Worm (Caenorhabditis elegans): ENCODE results near the gene fis-1.
"Not testable (repeated sequence)": the region's sequence is repeated elsewhere in the genome, so short reads cannot be mapped to it uniquely, and the experiment has no call there.

The fis-1 gene

ce11 chrII:6770030-6770429, 15.1 kb downstream of the fis-1 start:
- TF ChIP-seq nhr-21 (tag; optimal IDR thresholded peaks at IDR 0.05) (no peak), lin-13 (GFP tag; optimal IDR thresholded peaks at IDR 0.05) (no peak), blmp-1 (tag; optimal IDR thresholded peaks at IDR 0.05; ENCODE audit: insufficient read depth) (no peak), ztf-4 (tag; optimal IDR thresholded peaks at IDR 0.05) (no peak), zag-1 (tag; optimal IDR thresholded peaks at IDR 0.05) (no peak), ZK546.5 (tag; optimal IDR thresholded peaks at IDR 0.05) (no peak), aly-2 (tag; optimal IDR thresholded peaks at IDR 0.05) (no peak), lin-11 (tag; optimal IDR thresholded peaks at IDR 0.05) (no peak), unc-39 (tag; optimal IDR thresholded peaks at IDR 0.05) (no peak), Y55F3AM.14 (GFP tag; optimal IDR thresholded peaks at IDR 0.05) (no peak), nhr-6 (tag; optimal IDR thresholded peaks at IDR 0.05) (no peak), fos-1 (tag; optimal IDR thresholded peaks at IDR 0.05) (no peak), F13H6.1 (tag; optimal IDR thresholded peaks at IDR 0.05) (no peak), snpc-4 (tag; optimal IDR thresholded peaks at IDR 0.05) (no peak), mab-5 (tag; optimal IDR thresholded peaks at IDR 0.05) (no peak), elt-1 (tag; optimal IDR thresholded peaks at IDR 0.05) (no peak), sem-4 (tag; optimal IDR thresholded peaks at IDR 0.05) (no peak)

DNA sequence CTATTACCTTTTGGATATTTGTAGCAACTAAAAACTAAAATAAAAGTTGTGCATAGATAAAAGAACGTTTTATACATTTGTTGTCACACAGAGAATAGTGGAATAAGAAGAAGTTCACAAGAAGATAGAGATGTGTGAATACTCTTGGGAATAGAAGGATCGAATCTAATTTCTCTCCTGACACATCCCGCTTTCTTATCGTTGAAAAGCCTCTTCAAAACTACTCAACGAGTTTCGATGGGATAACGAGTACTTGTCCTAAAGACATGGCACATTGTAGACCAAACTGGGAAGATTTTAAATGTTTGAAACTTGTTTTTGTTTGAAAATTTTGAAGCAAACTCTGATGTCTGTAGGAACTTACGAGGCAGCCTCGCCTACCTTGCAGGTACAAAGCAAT, 17.5 kb downstream of the fis-1 start:
- TF ChIP-seq sma-3 (GFP tag; optimal IDR thresholded peaks at IDR 0.05) (no peak), zag-1 (tag; optimal IDR thresholded peaks at IDR 0.05) (no peak)

DNA sequence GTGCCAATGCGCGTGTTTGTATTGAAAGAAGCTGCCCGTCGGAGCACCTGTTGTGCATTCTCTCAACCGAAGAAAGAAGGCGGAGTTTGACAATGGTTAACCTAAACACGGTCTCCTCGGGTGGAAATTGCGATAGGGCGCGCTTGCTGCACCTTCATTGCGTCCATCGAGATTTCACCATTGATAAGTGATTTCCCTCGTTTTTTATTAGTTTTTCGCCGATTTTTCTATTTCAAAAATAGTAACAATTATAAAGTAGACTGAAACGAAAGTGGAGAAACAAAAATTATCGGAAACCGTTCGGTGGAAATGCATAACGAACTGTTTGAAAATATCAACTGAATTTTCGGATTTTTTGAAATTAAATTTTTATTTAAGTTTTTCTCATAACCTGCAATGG, 20.1 kb downstream of the fis-1 start, which contains the start of gene agr-1:
TSS of gene agr-1 (minus strand) at position 101 of the 400 bp plus-strand sequence.
- TF ChIP-seq C34F6.9, nhr-12, ceh-82 (tag; optimal IDR thresholded peaks at IDR 0.05): not testable (repeated sequence)

DNA sequence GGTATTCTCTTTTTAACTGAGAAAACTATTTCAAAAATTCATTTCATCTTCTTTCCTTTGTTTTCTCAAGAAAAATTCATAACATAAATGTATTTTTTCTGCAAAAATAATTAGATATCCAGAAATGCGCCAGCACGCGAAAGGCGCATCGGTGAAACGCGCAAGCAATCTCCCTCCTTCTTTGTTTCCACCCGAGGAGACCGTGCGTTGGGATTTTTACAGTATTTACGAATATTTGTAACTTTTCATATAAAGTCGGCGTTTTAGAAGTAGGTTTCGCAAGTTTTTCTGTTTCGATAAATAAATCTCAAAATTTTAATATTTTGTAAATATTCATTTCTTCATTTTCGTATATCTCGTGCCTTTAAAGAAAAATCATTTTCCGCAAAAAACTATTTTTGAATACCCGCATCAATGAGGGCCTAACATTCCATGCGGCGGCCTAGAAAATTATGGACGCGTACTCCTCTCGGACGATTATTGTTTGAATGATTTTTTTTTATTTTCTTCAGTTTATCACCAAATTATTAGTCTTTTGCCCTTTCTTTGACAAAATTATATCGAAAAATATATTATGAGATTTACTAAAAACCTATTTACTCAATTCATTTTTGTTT, 21.6 kb downstream of the fis-1 start, which contains the start of gene ssup-72:
TSS of gene ssup-72 (plus strand) at position 181 of the 617 bp plus-strand sequence.
- TF ChIP-seq lin-39 (tag; optimal IDR thresholded peaks at IDR 0.05), result no peak
- TF ChIP-seq snpc-4 (tag; optimal IDR thresholded peaks at IDR 0.05), result no peak
- peak; percentile 84 for TF ChIP-seq gmeb-1 (tag; optimal IDR thresholded peaks at IDR 0.05)
- TF ChIP-seq ZK546.5 (tag; optimal IDR thresholded peaks at IDR 0.05), result no peak
- no peak for TF ChIP-seq ama-1 (optimal IDR thresholded peaks at IDR 0.05)
- peak; percentile 75 for TF ChIP-seq sma-9 (GFP tag; optimal IDR thresholded peaks at IDR 0.05)
- no peak for TF ChIP-seq sma-9 (tag; optimal IDR thresholded peaks at IDR 0.05)
- TF ChIP-seq nhr-237 (tag; optimal IDR thresholded peaks at IDR 0.05), result no peak
- no peak for TF ChIP-seq blmp-1 (tag; optimal IDR thresholded peaks at IDR 0.05; ENCODE audit: insufficient read depth)
- no peak for TF ChIP-seq mab-5 (tag; optimal IDR thresholded peaks at IDR 0.05)
- no peak for TF ChIP-seq lin-11 (tag; optimal IDR thresholded peaks at IDR 0.05)
- peak; percentile 73 for TF ChIP-seq F13H6.1 (tag; optimal IDR thresholded peaks at IDR 0.05)
- peak; percentile 37 for TF ChIP-seq nhr-129 (tag; optimal IDR thresholded peaks at IDR 0.05)
- TF ChIP-seq elt-1 (tag; optimal IDR thresholded peaks at IDR 0.05), result no peak
- peak; percentile 73 for TF ChIP-seq unc-55 (GFP tag; optimal IDR thresholded peaks at IDR 0.05)
- TF ChIP-seq lsy-2 (tag; optimal IDR thresholded peaks at IDR 0.05), result peak in 1 of 2 experiments; percentile 85
- TF ChIP-seq mdl-1 (tag; optimal IDR thresholded peaks at IDR 0.05), result no peak
- peak; percentile 17 for TF ChIP-seq nhr-6 (tag; optimal IDR thresholded peaks at IDR 0.05)
- no peak for TF ChIP-seq elt-3 (tag; optimal IDR thresholded peaks at IDR 0.05)
- peak; percentile 26 for TF ChIP-seq fos-1 (tag; optimal IDR thresholded peaks at IDR 0.05)
- no peak for TF ChIP-seq nhr-23 (tag; optimal IDR thresholded peaks at IDR 0.05)
- no peak for TF ChIP-seq unc-39 (tag; optimal IDR thresholded peaks at IDR 0.05)
- peak; percentile 58 for TF ChIP-seq crh-2 (tag; optimal IDR thresholded peaks at IDR 0.05)
- no peak for TF ChIP-seq alr-1 (tag; optimal IDR thresholded peaks at IDR 0.05)
- TF ChIP-seq C34F6.9 (tag; optimal IDR thresholded peaks at IDR 0.05), result peak; percentile 75
- TF ChIP-seq sem-4 (tag; optimal IDR thresholded peaks at IDR 0.05), result no peak
- TF ChIP-seq nhr-21 (tag; optimal IDR thresholded peaks at IDR 0.05), result peak; percentile 56
- no peak for TF ChIP-seq peb-1 (tag; optimal IDR thresholded peaks at IDR 0.05)
- peak; percentile 57 for TF ChIP-seq lin-13 (GFP tag; optimal IDR thresholded peaks at IDR 0.05)
- no peak for TF ChIP-seq nhr-77 (tag; optimal IDR thresholded peaks at IDR 0.05)
- TF ChIP-seq skn-1 (tag; optimal IDR thresholded peaks at IDR 0.05), result no peak
- no peak for TF ChIP-seq ztf-11 (tag; optimal IDR thresholded peaks at IDR 0.05)
- no peak for TF ChIP-seq ztf-1 (GFP tag; conservative IDR thresholded peaks at IDR 0.05)
- TF ChIP-seq nhr-25 (tag; optimal IDR thresholded peaks at IDR 0.05), result no peak
- no peak for TF ChIP-seq nhr-11 (tag; optimal IDR thresholded peaks at IDR 0.05)
- TF ChIP-seq ceh-82 (tag; optimal IDR thresholded peaks at IDR 0.05), result no peak
- peak; percentile 77 for TF ChIP-seq sma-3 (GFP tag; optimal IDR thresholded peaks at IDR 0.05)
- no peak for TF ChIP-seq ceh-16 (tag; optimal IDR thresholded peaks at IDR 0.05)
- TF ChIP-seq dmd-4 (tag; optimal IDR thresholded peaks at IDR 0.05), result no peak
- no peak for TF ChIP-seq aly-2 (tag; optimal IDR thresholded peaks at IDR 0.05)
- TF ChIP-seq R02D3.7 (tag; optimal IDR thresholded peaks at IDR 0.05), result no peak
- TF ChIP-seq nhr-10 (tag; optimal IDR thresholded peaks at IDR 0.05), result no peak
